Worm (Caenorhabditis elegans) whole organism, late embryonic: ENCODE results near the gene Y43F8C.15.

ENCODE experiments used
- F13H6.1 ChIP-seq: sonication (generic microtip); optimal IDR thresholded peaks from 2 replicates; lab custom pipeline; 2016; ENCODE audit warnings: missing genetic modification characterization, missing compliant biosample characterization
- ceh-19 ChIP-seq: fragments of 200-800 bp; sonication (Bioruptor generic); optimal IDR thresholded peaks from 2 replicates; lab custom pipeline; 2018; ENCODE audit warnings: mild to moderate bottlenecking, missing genetic modification characterization, missing compliant biosample characterization
- ceh-2 ChIP-seq: sonication (generic microtip); optimal IDR thresholded peaks from 2 replicates; lab custom pipeline; 2016; ENCODE audit warnings: missing genotype, missing genetic modification characterization, missing compliant biosample characterization
- ceh-9 ChIP-seq: sonication (generic microtip); optimal IDR thresholded peaks from 2 replicates; lab custom pipeline; 2016; ENCODE audit warnings: mild to moderate bottlenecking, missing genetic modification characterization, inconsistent platforms, missing compliant biosample characterization
- hlh-8 ChIP-seq: sonication (generic microtip); optimal IDR thresholded peaks from 2 replicates; lab custom pipeline; 2016; ENCODE audit warnings: missing genotype, missing genetic modification characterization, missing compliant biosample characterization
- lin-11 ChIP-seq: fragments of 200-800 bp; sonication (Bioruptor generic); optimal IDR thresholded peaks from 2 replicates; lab custom pipeline; 2018; ENCODE audit warnings: mild to moderate bottlenecking, missing genetic modification characterization, missing compliant biosample characterization
- nhr-11 ChIP-seq: fragments of 150-350 bp; optimal IDR thresholded peaks from 2 replicates; lab custom pipeline; 2014; ENCODE audit warnings: missing biosample characterization, missing genetic modification characterization
- npax-4 ChIP-seq: sonication (generic microtip); optimal IDR thresholded peaks from 2 replicates; lab custom pipeline; 2016; ENCODE audit warnings: missing genetic modification characterization, missing compliant biosample characterization
- pag-3 ChIP-seq: sonication (generic microtip); optimal IDR thresholded peaks from 2 replicates; lab custom pipeline; 2016; ENCODE audit warnings: missing compliant biosample characterization, missing genetic modification characterization, borderline replicate concordance
- pat-9 ChIP-seq: fragments of 200-800 bp; sonication (Bioruptor generic); optimal IDR thresholded peaks from 2 replicates; lab custom pipeline; 2018; ENCODE audit warnings: mild to moderate bottlenecking, missing genetic modification characterization, moderate library complexity, missing compliant biosample characterization
- pha-2 ChIP-seq: sonication (generic microtip); optimal IDR thresholded peaks from 2 replicates; lab custom pipeline; 2017; ENCODE audit warnings: mild to moderate bottlenecking, missing genetic modification characterization, missing compliant biosample characterization
- pqm-1 ChIP-seq: sonication (generic microtip); optimal IDR thresholded peaks from 2 replicates; lab custom pipeline; 2016; ENCODE audit warnings: missing genetic modification characterization, missing compliant biosample characterization
- pros-1 ChIP-seq: fragments of 150-350 bp; optimal IDR thresholded peaks from 2 replicates; lab custom pipeline; 2014; ENCODE audit warnings: missing biosample characterization, missing genetic modification reagents, missing genetic modification characterization
- tbx-7 ChIP-seq: sonication (generic microtip); optimal IDR thresholded peaks from 2 replicates; lab custom pipeline; 2016; ENCODE audit warnings: missing genotype, missing genetic modification characterization, missing compliant biosample characterization

- TF ChIP-seq nhr-11 (no peak), pha-2 (tag; lab: Kevin White, UChicago) (no peak), F13H6.1 (no peak), pat-9 (no peak), lin-11 (tag; lab: Kevin White, UChicago) (no peak), ceh-2 (tag; lab: Kevin White, UChicago) (no peak), pros-1 (tag; lab: Kevin White, UChicago) (no peak), hlh-8 (tag; lab: Kevin White, UChicago) (no peak), npax-4 (tag; lab: Kevin White, UChicago) (no peak), ceh-19 (GFP tag; lab: Kevin White, UChicago) (no peak), ceh-9 (tag; lab: Kevin White, UChicago) (no peak), tbx-7 (tag; lab: Kevin White, UChicago) (no peak), pqm-1 (no peak), pag-3 (no peak)
Measured at ce11 chrV:19755260-19755659, 44.8 kb upstream of the Y43F8C.15 start, which contains the start of gene clec-50.
